Worm (Caenorhabditis elegans): ENCODE data around the gene sre-26.

The sre-26 gene

DNA sequence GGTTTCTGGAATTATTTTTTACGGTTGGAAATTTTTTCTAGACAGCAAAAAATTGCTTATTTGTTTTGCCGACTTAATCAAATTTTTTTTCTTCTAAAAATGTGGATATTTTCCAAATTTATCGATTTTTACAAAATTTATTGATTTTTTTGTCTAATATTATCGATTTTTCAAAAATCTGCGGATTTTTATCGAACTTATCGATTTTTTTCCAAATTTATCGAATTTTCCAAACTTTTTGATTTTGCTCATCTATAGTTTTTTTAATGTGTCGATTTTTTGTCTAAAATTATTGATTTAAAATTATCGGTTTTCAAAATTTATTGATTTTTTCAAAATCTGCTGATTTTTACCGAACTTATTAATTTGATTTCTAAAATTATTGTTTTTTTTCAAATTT, 26.2 kb downstream of the sre-26 start:
- TF ChIP-seq T22C8.4 (GFP tag; IDR thresholded peaks at IDR 0.05) (peak; percentile 72; the same call in 1 of the 2 replicates), med-1 (GFP tag; optimal IDR thresholded peaks at IDR 0.05; ENCODE audit: insufficient read depth) (no peak), tab-1 (GFP tag; IDR thresholded peaks at IDR 0.05) (no peak), ref-1 (GFP tag; conservative IDR thresholded peaks at IDR 0.05) (no peak)

- TF ChIP-seq flt-1 (GFP tag; IDR thresholded peaks at IDR 0.05): no peak
- no peak for TF ChIP-seq ztf-29 (GFP tag; IDR thresholded peaks at IDR 0.05)
- TF ChIP-seq klf-2 (GFP tag; conservative IDR thresholded peaks at IDR 0.05): no peak
- no peak for TF ChIP-seq T22C8.4 (GFP tag; IDR thresholded peaks at IDR 0.05)
- TF ChIP-seq med-1 (GFP tag; optimal IDR thresholded peaks at IDR 0.05; ENCODE audit: insufficient read depth): no peak
- no peak for TF ChIP-seq cog-1 (tag; optimal IDR thresholded peaks at IDR 0.05)
- no peak for TF ChIP-seq tab-1 (GFP tag; IDR thresholded peaks at IDR 0.05)
- no peak for TF ChIP-seq ztf-23 (GFP tag; IDR thresholded peaks at IDR 0.05)
These were observed 26.7 kb downstream of the sre-26 start, which contains the start of gene Y57A10B.7 for ce11 chrII:12393690-12394089. Gene Y57A10B.7, minus strand, starts transcription at chrII:12393790.

- no peak for TF ChIP-seq ztf-29 (GFP tag; IDR thresholded peaks at IDR 0.05)
- TF ChIP-seq med-1 (GFP tag; optimal IDR thresholded peaks at IDR 0.05; ENCODE audit: insufficient read depth): no peak
- TF ChIP-seq ref-1 (GFP tag; conservative IDR thresholded peaks at IDR 0.05): no peak
- no peak for TF ChIP-seq cog-1 (tag; optimal IDR thresholded peaks at IDR 0.05)
- no peak for TF ChIP-seq T22C8.4 (GFP tag; IDR thresholded peaks at IDR 0.05)
- TF ChIP-seq tab-1 (GFP tag; IDR thresholded peaks at IDR 0.05): no peak
- no peak for TF ChIP-seq flt-1 (GFP tag; IDR thresholded peaks at IDR 0.05)
- TF ChIP-seq ztf-23 (GFP tag; IDR thresholded peaks at IDR 0.05): no peak
- TF ChIP-seq klf-2 (GFP tag; conservative IDR thresholded peaks at IDR 0.05): no peak
These were observed 30.6 kb downstream of the sre-26 start, which contains the start of gene Y57A10B.6 for ce11 chrII:12389783-12390182. Gene Y57A10B.6, plus strand, starts transcription at chrII:12390083.

DNA sequence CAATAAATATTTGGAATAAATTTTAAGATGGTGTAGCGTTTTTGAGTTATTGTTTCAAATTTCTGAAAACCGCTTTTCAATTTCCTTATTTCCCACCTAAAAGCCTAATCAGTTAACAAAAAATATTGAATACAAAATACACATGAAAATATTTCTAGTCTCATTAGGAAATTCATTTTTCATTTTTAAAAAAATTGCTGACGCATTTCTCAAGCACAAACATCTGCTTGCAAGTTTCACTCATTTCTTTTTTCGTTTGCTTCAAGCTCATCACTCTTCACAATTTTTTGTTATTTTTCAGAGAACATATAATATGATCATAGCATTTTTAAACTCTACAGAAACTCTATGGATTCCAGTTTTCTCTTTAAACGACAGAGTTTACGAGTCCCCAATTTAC, 32.4 kb downstream of the sre-26 start, which contains the start of gene sre-41:
Gene sre-41 (plus strand): TSS at position 301 of the 400 bp plus-strand sequence.
- no peak for TF ChIP-seq klf-2 (GFP tag; conservative IDR thresholded peaks at IDR 0.05)
- no peak for TF ChIP-seq ref-1 (GFP tag; conservative IDR thresholded peaks at IDR 0.05)
- no peak for TF ChIP-seq cog-1 (tag; optimal IDR thresholded peaks at IDR 0.05)
- TF ChIP-seq med-1 (GFP tag; optimal IDR thresholded peaks at IDR 0.05; ENCODE audit: insufficient read depth): no peak
- no peak for TF ChIP-seq flt-1 (GFP tag; IDR thresholded peaks at IDR 0.05)
- no peak for TF ChIP-seq tab-1 (GFP tag; IDR thresholded peaks at IDR 0.05)
- no peak for TF ChIP-seq ztf-23 (GFP tag; IDR thresholded peaks at IDR 0.05)
- no peak for TF ChIP-seq ztf-29 (GFP tag; IDR thresholded peaks at IDR 0.05)
- TF ChIP-seq T22C8.4 (GFP tag; IDR thresholded peaks at IDR 0.05): no peak

- TF ChIP-seq tab-1 (GFP tag; IDR thresholded peaks at IDR 0.05) (no peak), ztf-23 (GFP tag; IDR thresholded peaks at IDR 0.05) (no peak), med-1 (GFP tag; optimal IDR thresholded peaks at IDR 0.05; ENCODE audit: insufficient read depth) (no peak), cog-1 (tag; optimal IDR thresholded peaks at IDR 0.05) (no peak), klf-2 (GFP tag; conservative IDR thresholded peaks at IDR 0.05) (no peak), ztf-29 (GFP tag; IDR thresholded peaks at IDR 0.05) (no peak), T22C8.4 (GFP tag; IDR thresholded peaks at IDR 0.05) (no peak), ref-1 (GFP tag; conservative IDR thresholded peaks at IDR 0.05) (no peak), flt-1 (GFP tag; IDR thresholded peaks at IDR 0.05) (no peak)
These were observed 32.9 kb downstream of the sre-26 start for ce11 chrII:12387487-12387886.

DNA sequence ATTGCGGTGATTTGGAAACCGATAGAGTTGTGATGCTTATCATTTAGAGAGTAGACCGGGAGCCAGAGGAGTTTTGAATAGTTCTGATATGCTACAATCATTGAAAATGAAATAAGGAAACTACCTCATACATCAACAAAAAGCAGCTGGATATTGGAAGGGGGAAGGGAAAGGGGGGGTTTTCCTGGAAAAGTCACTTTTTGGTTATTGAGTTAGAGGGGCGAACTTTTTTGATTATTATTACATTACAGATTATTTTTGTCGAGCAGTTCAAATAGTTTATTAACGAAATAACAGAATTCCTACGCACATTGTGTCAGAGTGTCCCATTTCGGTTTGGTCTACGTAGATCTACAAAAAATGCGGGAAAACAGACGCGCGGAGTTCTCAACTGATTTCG, 33.6 kb downstream of the sre-26 start, which contains the start of gene sre-42:
Gene sre-42 (minus strand): TSS at position 101 of the 400 bp plus-strand sequence.
- TF ChIP-seq cog-1 (tag; optimal IDR thresholded peaks at IDR 0.05) (no peak), tab-1 (GFP tag; IDR thresholded peaks at IDR 0.05) (no peak), ref-1 (GFP tag; conservative IDR thresholded peaks at IDR 0.05) (no peak), klf-2 (GFP tag; conservative IDR thresholded peaks at IDR 0.05) (no peak), med-1 (GFP tag; optimal IDR thresholded peaks at IDR 0.05; ENCODE audit: insufficient read depth) (no peak), ztf-23 (GFP tag; IDR thresholded peaks at IDR 0.05) (no peak), flt-1 (GFP tag; IDR thresholded peaks at IDR 0.05) (no peak), ztf-29 (GFP tag; IDR thresholded peaks at IDR 0.05) (no peak), T22C8.4 (GFP tag; IDR thresholded peaks at IDR 0.05) (no peak)

DNA sequence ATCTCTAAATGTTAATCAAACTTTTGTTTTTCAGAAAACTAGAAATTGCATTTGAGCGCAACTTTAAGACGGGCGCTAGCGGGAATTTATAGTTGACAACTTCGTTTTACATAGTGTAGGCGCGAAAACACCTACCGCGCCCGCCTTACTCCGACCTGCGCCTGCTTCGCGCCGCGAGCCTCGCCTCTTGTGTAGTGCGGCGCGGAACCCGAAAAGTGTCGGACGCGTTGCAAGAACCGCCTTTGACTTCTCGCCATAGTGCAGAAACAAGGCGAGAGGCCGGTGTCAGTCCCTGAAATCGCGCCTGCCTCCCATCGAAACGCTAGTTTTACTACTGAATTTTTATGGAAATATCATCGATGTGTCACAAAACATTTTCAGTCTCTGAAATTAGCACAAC, 34.6 kb downstream of the sre-26 start:
- TF ChIP-seq flt-1 (GFP tag; IDR thresholded peaks at IDR 0.05) (no peak), ztf-29 (GFP tag; IDR thresholded peaks at IDR 0.05) (no peak), cog-1 (tag; optimal IDR thresholded peaks at IDR 0.05) (no peak), med-1 (GFP tag; optimal IDR thresholded peaks at IDR 0.05; ENCODE audit: insufficient read depth) (no peak), T22C8.4 (GFP tag; IDR thresholded peaks at IDR 0.05) (no peak)

DNA sequence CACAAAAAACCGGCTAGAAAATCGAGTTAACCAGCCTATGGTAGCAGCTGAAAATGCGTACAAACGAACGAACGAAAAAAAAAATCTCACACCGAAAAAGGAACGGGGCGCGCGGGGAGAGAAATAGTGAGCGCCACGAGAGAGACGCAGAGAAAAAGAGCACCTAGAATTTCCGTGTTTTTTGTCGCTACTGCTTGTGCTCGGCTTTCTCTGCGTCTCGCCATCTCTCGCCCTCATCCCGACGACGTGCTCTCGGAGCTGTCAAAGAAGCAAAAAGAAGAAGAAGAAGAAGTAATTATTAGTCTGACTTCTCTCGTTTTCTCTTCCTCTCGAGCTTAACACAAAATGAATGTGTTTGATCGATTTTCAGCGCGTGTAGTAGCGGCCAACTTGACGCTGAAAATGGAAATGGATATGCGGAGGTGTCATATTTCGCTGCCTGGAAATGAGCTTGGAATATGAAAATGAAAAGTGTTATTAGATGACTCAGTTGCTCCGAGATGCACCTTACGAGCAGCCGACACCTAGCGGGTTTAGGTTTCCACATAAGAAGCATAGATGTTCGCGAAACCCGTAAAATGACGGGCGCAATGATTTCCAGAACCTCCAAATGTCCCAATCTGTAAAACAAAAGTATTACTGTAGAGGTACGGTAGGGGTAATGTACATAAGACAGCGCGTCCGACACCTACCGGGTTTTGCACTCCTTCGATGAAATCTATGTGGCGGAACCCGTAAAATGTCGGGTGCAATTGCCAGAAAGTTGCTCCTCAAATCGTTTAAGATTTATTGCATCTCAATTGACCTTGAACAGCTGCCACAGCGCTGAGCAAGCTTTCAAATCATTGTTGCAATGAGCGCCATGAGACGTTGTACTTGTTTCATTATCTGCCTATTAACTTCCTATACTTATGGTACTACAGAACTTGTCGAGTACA, 37.5 kb downstream of the sre-26 start, which contains the start of gene btb-14:
Gene btb-14 (plus strand): TSS at position 839 of the 938 bp plus-strand sequence.
- no peak for TF ChIP-seq ztf-29 (GFP tag; IDR thresholded peaks at IDR 0.05)
- TF ChIP-seq cog-1 (tag; optimal IDR thresholded peaks at IDR 0.05): no peak
- no peak for TF ChIP-seq tab-1 (GFP tag; IDR thresholded peaks at IDR 0.05)
- no peak for TF ChIP-seq T22C8.4 (GFP tag; IDR thresholded peaks at IDR 0.05)

DNA sequence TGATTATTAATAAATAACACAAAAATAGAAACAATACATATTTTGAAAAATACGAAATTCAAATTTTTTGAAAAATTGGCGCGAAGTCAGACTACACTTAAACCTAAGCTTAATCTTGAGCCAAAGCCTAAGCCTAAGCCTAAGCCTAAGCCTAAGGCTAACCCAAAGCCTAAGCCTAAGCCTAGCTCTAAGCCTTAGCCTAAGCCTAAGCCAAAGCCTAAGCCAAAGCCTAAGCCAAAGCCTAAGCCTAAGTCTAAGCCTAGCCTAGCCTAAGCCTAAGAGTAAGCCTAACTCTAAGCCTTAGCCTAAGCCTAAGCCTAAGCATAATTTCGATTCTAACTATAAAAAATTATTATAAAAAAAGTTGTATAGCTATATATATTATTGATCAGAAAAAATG, 39.5 kb downstream of the sre-26 start:
- no peak for TF ChIP-seq med-1 (GFP tag; optimal IDR thresholded peaks at IDR 0.05; ENCODE audit: insufficient read depth)
- TF ChIP-seq flt-1 (GFP tag; IDR thresholded peaks at IDR 0.05): no peak
- TF ChIP-seq ztf-23 (GFP tag; IDR thresholded peaks at IDR 0.05): no peak
- no peak for TF ChIP-seq ztf-29 (GFP tag; IDR thresholded peaks at IDR 0.05)
- TF ChIP-seq tab-1 (GFP tag; IDR thresholded peaks at IDR 0.05): no peak
- no peak for TF ChIP-seq cog-1 (tag; optimal IDR thresholded peaks at IDR 0.05)
- no peak for TF ChIP-seq klf-2 (GFP tag; conservative IDR thresholded peaks at IDR 0.05)
- TF ChIP-seq T22C8.4 (GFP tag; IDR thresholded peaks at IDR 0.05): no peak
